Worm (Caenorhabditis elegans): ENCODE results near the gene tag-131.

The tag-131 gene

ce11 chrIII:4277762-4278161 lies 39.7 kb upstream of the tag-131 start:
- TF ChIP-seq elt-3 (tag; optimal IDR thresholded peaks at IDR 0.05), result no peak
- no peak for TF ChIP-seq nhr-11 (tag; optimal IDR thresholded peaks at IDR 0.05)
- TF ChIP-seq nhr-25 (tag; optimal IDR thresholded peaks at IDR 0.05), result no peak

ce11 chrIII:4278203-4278602 lies 39.3 kb upstream of the tag-131 start:
- TF ChIP-seq sma-9 (GFP tag; optimal IDR thresholded peaks at IDR 0.05) (no peak), sma-9 (tag; optimal IDR thresholded peaks at IDR 0.05) (no peak), lsy-2 (tag; optimal IDR thresholded peaks at IDR 0.05) (no peak), unc-62 (GFP tag; optimal IDR thresholded peaks at IDR 0.05) (no peak), nhr-23 (tag; optimal IDR thresholded peaks at IDR 0.05) (no peak), nhr-11 (tag; optimal IDR thresholded peaks at IDR 0.05) (no peak), lin-39 (tag; optimal IDR thresholded peaks at IDR 0.05) (no peak)

- no peak for TF ChIP-seq mdl-1 (tag; optimal IDR thresholded peaks at IDR 0.05)
- peak; percentile 17 for TF ChIP-seq fos-1 (tag; optimal IDR thresholded peaks at IDR 0.05)
- TF ChIP-seq sma-9 (GFP tag; optimal IDR thresholded peaks at IDR 0.05), result peak; percentile 25
- TF ChIP-seq sma-9 (tag; optimal IDR thresholded peaks at IDR 0.05), result no peak
- TF ChIP-seq nhr-25 (tag; optimal IDR thresholded peaks at IDR 0.05), result peak; percentile 20
- TF ChIP-seq ceh-16 (tag; optimal IDR thresholded peaks at IDR 0.05), result peak; percentile 67
- TF ChIP-seq sem-4 (tag; optimal IDR thresholded peaks at IDR 0.05), result no peak
- no peak for TF ChIP-seq elt-1 (tag; optimal IDR thresholded peaks at IDR 0.05)
- no peak for TF ChIP-seq ztf-4 (tag; optimal IDR thresholded peaks at IDR 0.05)
- TF ChIP-seq nhr-129 (tag; optimal IDR thresholded peaks at IDR 0.05), result peak; percentile 62
- TF ChIP-seq unc-62 (GFP tag; optimal IDR thresholded peaks at IDR 0.05), result no peak
- TF ChIP-seq lin-13 (GFP tag; optimal IDR thresholded peaks at IDR 0.05), result peak; percentile 41
- peak; percentile 19 for TF ChIP-seq nhr-21 (tag; optimal IDR thresholded peaks at IDR 0.05)
- peak; percentile 62 for TF ChIP-seq F13H6.1 (tag; optimal IDR thresholded peaks at IDR 0.05)
- TF ChIP-seq lsy-2 (tag; optimal IDR thresholded peaks at IDR 0.05), result peak in 1 of 2 experiments; percentile 18
Observed at ce11 chrIII:4280215-4281173, 37.0 kb upstream of the tag-131 start, which contains the start of gene sup-26. sup-26 (minus strand) TSS chrIII:4280224.

DNA sequence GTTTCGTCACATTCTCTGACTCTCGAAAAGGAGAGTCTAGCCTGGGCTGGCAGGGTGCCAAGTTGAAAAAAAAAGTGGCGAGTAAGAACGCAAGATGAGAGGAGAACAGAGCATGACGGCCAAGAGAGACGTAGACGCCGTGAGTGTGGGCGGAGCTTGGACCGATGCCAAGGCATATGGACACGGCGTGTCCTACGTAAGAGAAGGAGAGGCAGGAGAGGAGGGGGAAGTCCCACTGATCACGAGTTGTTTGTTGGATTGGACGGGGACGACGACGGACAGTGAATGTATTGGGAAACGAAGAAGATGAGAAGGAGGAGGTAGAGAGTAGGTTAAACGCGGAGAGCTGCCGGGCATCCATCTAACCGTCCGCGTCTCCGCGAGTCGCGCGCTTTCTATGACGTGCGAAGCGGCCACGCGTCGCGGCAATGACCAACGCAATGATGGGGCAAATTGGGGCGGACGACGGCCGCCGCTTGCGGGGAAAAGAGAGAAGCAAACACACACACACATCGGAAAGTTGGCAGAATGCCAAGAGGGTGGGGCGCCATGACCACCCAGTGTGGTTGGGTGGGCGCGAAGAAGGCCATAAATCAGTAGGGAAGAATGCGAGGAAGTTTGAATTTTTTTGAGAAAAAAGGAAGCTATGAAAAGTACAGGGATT lies 35.4 kb upstream of the tag-131 start:
- TF ChIP-seq elt-1 (tag; optimal IDR thresholded peaks at IDR 0.05) (peak; percentile 30), gmeb-1 (tag; optimal IDR thresholded peaks at IDR 0.05) (peak; percentile 78), C34F6.9 (tag; optimal IDR thresholded peaks at IDR 0.05) (peak; percentile 96), ceh-16 (tag; optimal IDR thresholded peaks at IDR 0.05) (peak; percentile 93), skn-1 (tag; optimal IDR thresholded peaks at IDR 0.05) (peak; percentile 54), alr-1 (tag; optimal IDR thresholded peaks at IDR 0.05) (no peak), ZK546.5 (tag; optimal IDR thresholded peaks at IDR 0.05) (peak; percentile 57), nhr-25 (tag; optimal IDR thresholded peaks at IDR 0.05) (peak; percentile 98), R02D3.7 (tag; optimal IDR thresholded peaks at IDR 0.05) (peak; percentile 3), lsy-2 (tag; optimal IDR thresholded peaks at IDR 0.05) (peak; percentile 86 to 95), snpc-4 (tag; optimal IDR thresholded peaks at IDR 0.05) (peak; percentile 91), sma-9 (GFP tag; optimal IDR thresholded peaks at IDR 0.05) (peak; percentile 100), sma-9 (tag; optimal IDR thresholded peaks at IDR 0.05) (peak; percentile 97), Y55F3AM.14 (GFP tag; optimal IDR thresholded peaks at IDR 0.05) (peak; percentile 99), nhr-237 (tag; optimal IDR thresholded peaks at IDR 0.05) (peak; percentile 58), blmp-1 (tag; optimal IDR thresholded peaks at IDR 0.05; ENCODE audit: insufficient read depth) (peak; percentile 82), ztf-1 (GFP tag; conservative IDR thresholded peaks at IDR 0.05) (no peak), peb-1 (tag; optimal IDR thresholded peaks at IDR 0.05) (peak; percentile 90), nhr-129 (tag; optimal IDR thresholded peaks at IDR 0.05) (peak; percentile 96), elt-3 (tag; optimal IDR thresholded peaks at IDR 0.05) (no peak), nhr-23 (tag; optimal IDR thresholded peaks at IDR 0.05) (no peak), unc-55 (GFP tag; optimal IDR thresholded peaks at IDR 0.05) (peak; percentile 87), sem-4 (tag; optimal IDR thresholded peaks at IDR 0.05) (peak; percentile 99), ceh-82 (tag; optimal IDR thresholded peaks at IDR 0.05) (peak; percentile 74), nhr-21 (tag; optimal IDR thresholded peaks at IDR 0.05) (peak; percentile 99), ztf-4 (tag; optimal IDR thresholded peaks at IDR 0.05) (peak; percentile 97), lin-13 (GFP tag; optimal IDR thresholded peaks at IDR 0.05) (peak; percentile 94), mdl-1 (tag; optimal IDR thresholded peaks at IDR 0.05) (peak; percentile 94 to 97), sma-3 (GFP tag; optimal IDR thresholded peaks at IDR 0.05) (peak; percentile 99), nhr-11 (tag; optimal IDR thresholded peaks at IDR 0.05) (peak; percentile 70), crh-2 (tag; optimal IDR thresholded peaks at IDR 0.05) (peak; percentile 97), ztf-11 (tag; optimal IDR thresholded peaks at IDR 0.05) (peak; percentile 55), unc-39 (tag; optimal IDR thresholded peaks at IDR 0.05) (no peak), ama-1 (optimal IDR thresholded peaks at IDR 0.05) (no peak), egl-27 (tag; optimal IDR thresholded peaks at IDR 0.05) (peak; percentile 98), zag-1 (tag; optimal IDR thresholded peaks at IDR 0.05) (peak; percentile 95), nhr-77 (tag; optimal IDR thresholded peaks at IDR 0.05) (peak; percentile 27), nhr-6 (tag; optimal IDR thresholded peaks at IDR 0.05) (peak; percentile 96)
